Worm (Caenorhabditis elegans) whole organism, L3 larva: ENCODE measurements around the gene dnc-2.

Experiments
- R02D3.7 ChIP-seq: fragments of 150-350 bp; optimal IDR thresholded peaks from 2 replicates; lab custom pipeline; 2014; ENCODE audit warnings: missing biosample characterization, missing genetic modification characterization
- ZK546.5 ChIP-seq: sonication (generic microtip); optimal IDR thresholded peaks from 2 replicates; lab custom pipeline; 2017; ENCODE audit warnings: missing biosample characterization, missing genetic modification characterization
- aly-2 ChIP-seq: fragments of 150-350 bp; optimal IDR thresholded peaks from 2 replicates; lab custom pipeline; 2014; ENCODE audit warnings: missing biosample characterization, missing genetic modification characterization
- ama-1 ChIP-seq: fragments of 150-350 bp; optimal IDR thresholded peaks from 2 replicates; lab custom pipeline; 2018
- ceh-16 ChIP-seq: sonication (generic microtip); optimal IDR thresholded peaks from 2 replicates; lab custom pipeline; 2017; ENCODE audit warnings: missing biosample characterization, missing genetic modification characterization
- ceh-28 ChIP-seq: fragments of 150-350 bp; optimal IDR thresholded peaks from 2 replicates; lab custom pipeline; 2014; ENCODE audit warnings: missing biosample characterization, missing genetic modification reagents, missing genetic modification characterization
- ceh-82 ChIP-seq: fragments of 150-350 bp; optimal IDR thresholded peaks from 2 replicates; lab custom pipeline; 2014; ENCODE audit warnings: missing biosample characterization, missing genetic modification characterization
- ceh-9 ChIP-seq: sonication (generic microtip); optimal IDR thresholded peaks from 2 replicates; lab custom pipeline; 2018; ENCODE audit warnings: missing biosample characterization, missing genetic modification characterization
- daf-12 ChIP-seq: fragments of 150-350 bp; optimal IDR thresholded peaks from 2 replicates; lab custom pipeline; 2014; ENCODE audit warnings: missing biosample characterization, missing genetic modification reagents, missing genetic modification characterization
- egl-27 ChIP-seq: sonication (generic microtip); optimal IDR thresholded peaks from 4 replicates; lab custom pipeline; 2017; ENCODE audit warnings: missing biosample characterization, missing genetic modification reagents, missing genetic modification characterization
- egl-5 ChIP-seq: fragments of 150-350 bp; optimal IDR thresholded peaks from 2 replicates; lab custom pipeline; 2017; ENCODE audit warnings: missing biosample characterization, missing genetic modification reagents, missing genetic modification characterization, inconsistent platforms
- elt-1 ChIP-seq: fragments of 150-350 bp; optimal IDR thresholded peaks from 2 replicates; lab custom pipeline; 2014; ENCODE audit warnings: missing biosample characterization, missing genetic modification characterization
- elt-2 ChIP-seq: sonication (generic microtip); optimal IDR thresholded peaks from 2 replicates; lab custom pipeline; 2016; ENCODE audit warnings: missing genetic modification reagents, mild to moderate bottlenecking, missing genetic modification characterization, missing compliant biosample characterization
- elt-3 ChIP-seq, 3 experiments: fragments of 150-350 bp in 1 of 3; sonication (generic microtip) in 2 of 3; optimal IDR thresholded peaks; 2 replicates in 2 of 3; 4 replicates in 1 of 3; lab custom pipeline; 2014 to 2017; ENCODE audit warnings: missing biosample characterization in 3 of 3, missing genetic modification characterization in 3 of 3
- eor-1 ChIP-seq, 2 experiments: fragments of 150-350 bp; optimal IDR thresholded peaks; 2 replicates each; lab custom pipeline; 2014 to 2018; ENCODE audit warnings: missing biosample characterization in 2 of 2, missing genetic modification characterization in 2 of 2
- fkh-10 ChIP-seq: sonication (generic microtip); optimal IDR thresholded peaks from 2 replicates; lab custom pipeline; 2017; ENCODE audit warnings: missing biosample characterization, missing genetic modification reagents, missing genetic modification characterization
- fkh-2 ChIP-seq: fragments of 150-350 bp; optimal IDR thresholded peaks from 2 replicates; lab custom pipeline; 2014; ENCODE audit warnings: missing biosample characterization, missing genetic modification reagents, missing genetic modification characterization
- fos-1 ChIP-seq: fragments of 150-350 bp; optimal IDR thresholded peaks from 2 replicates; lab custom pipeline; 2014; ENCODE audit warnings: missing biosample characterization, missing genetic modification characterization
- hmg-11 ChIP-seq: sonication (generic microtip); optimal IDR thresholded peaks from 2 replicates; lab custom pipeline; 2016; ENCODE audit warnings: missing genetic modification characterization, missing compliant biosample characterization
- jun-1 ChIP-seq: fragments of 150-350 bp; optimal IDR thresholded peaks from 2 replicates; lab custom pipeline; 2014; ENCODE audit warnings: missing biosample characterization, missing genetic modification reagents, missing genetic modification characterization
- lin-15B ChIP-seq: fragments of 150-350 bp; optimal IDR thresholded peaks from 2 replicates; lab custom pipeline; 2014; ENCODE audit warnings: missing biosample characterization, missing genetic modification characterization
- lin-39 ChIP-seq: fragments of 150-350 bp; optimal IDR thresholded peaks from 2 replicates; lab custom pipeline; 2018; ENCODE audit warnings: missing biosample characterization, missing genetic modification reagents, missing genetic modification characterization
- lsy-12 ChIP-seq: sonication (generic microtip); optimal IDR thresholded peaks from 2 replicates; lab custom pipeline; 2016; ENCODE audit warnings: mild to moderate bottlenecking, missing genetic modification characterization, missing compliant biosample characterization
- mdl-1 ChIP-seq: fragments of 150-350 bp; optimal IDR thresholded peaks from 2 replicates; lab custom pipeline; 2014; ENCODE audit warnings: missing biosample characterization, missing genetic modification characterization
- mml-1 ChIP-seq: fragments of 150-350 bp; sonication (generic microtip); optimal IDR thresholded peaks from 3 replicates; lab custom pipeline; 2014; ENCODE audit warnings: missing biosample characterization, missing genetic modification characterization
- nfya-1 ChIP-seq: sonication (generic microtip); optimal IDR thresholded peaks from 2 replicates; lab custom pipeline; 2017; ENCODE audit warnings: missing genetic modification characterization, mild to moderate bottlenecking, missing compliant biosample characterization, antibody characterized with exemption, moderate library complexity; ENCODE audit not compliant: insufficient read depth
- nhr-11 ChIP-seq: fragments of 150-350 bp; optimal IDR thresholded peaks from 2 replicates; lab custom pipeline; 2014; ENCODE audit warnings: missing biosample characterization, missing genetic modification characterization
- nhr-12 ChIP-seq: fragments of 150-350 bp; optimal IDR thresholded peaks from 2 replicates; lab custom pipeline; 2014; ENCODE audit warnings: missing biosample characterization, missing genetic modification characterization
- nhr-23 ChIP-seq: fragments of 150-350 bp; optimal IDR thresholded peaks from 2 replicates; lab custom pipeline; 2014; ENCODE audit warnings: missing biosample characterization, missing genetic modification reagents, missing genetic modification characterization
- nhr-237 ChIP-seq: fragments of 150-350 bp; optimal IDR thresholded peaks from 2 replicates; lab custom pipeline; 2014; ENCODE audit warnings: missing biosample characterization, missing genetic modification characterization
- nhr-25 ChIP-seq: sonication (generic microtip); optimal IDR thresholded peaks from 2 replicates; lab custom pipeline; 2017; ENCODE audit warnings: missing biosample characterization, missing genetic modification characterization
- nhr-28 ChIP-seq: fragments of 150-350 bp; optimal IDR thresholded peaks from 2 replicates; lab custom pipeline; 2014; ENCODE audit warnings: missing biosample characterization, missing genetic modification characterization
- nhr-43 ChIP-seq: sonication (generic microtip); optimal IDR thresholded peaks from 2 replicates; lab custom pipeline; 2016; ENCODE audit warnings: mild to moderate bottlenecking, missing genetic modification characterization, missing compliant biosample characterization; ENCODE audit not compliant: poor library complexity, severe bottlenecking
- nhr-67 ChIP-seq: fragments of 150-350 bp; optimal IDR thresholded peaks from 2 replicates; lab custom pipeline; 2014; ENCODE audit warnings: missing biosample characterization, missing genetic modification characterization
- nhr-76 ChIP-seq: fragments of 150-350 bp; sonication (generic microtip); optimal IDR thresholded peaks from 5 replicates; lab custom pipeline; 2014; ENCODE audit warnings: missing biosample characterization, missing genetic modification characterization
- nhr-77 ChIP-seq: fragments of 150-350 bp; optimal IDR thresholded peaks from 2 replicates; lab custom pipeline; 2014; ENCODE audit warnings: missing biosample characterization, missing genetic modification characterization
- pha-4 ChIP-seq: fragments of 150-350 bp; optimal IDR thresholded peaks from 2 replicates; lab custom pipeline; 2014; ENCODE audit warnings: missing biosample characterization, missing genetic modification reagents, missing genetic modification characterization
- pqm-1 ChIP-seq: fragments of 150-350 bp; optimal IDR thresholded peaks from 2 replicates; lab custom pipeline; 2017; ENCODE audit warnings: missing biosample characterization, missing genetic modification characterization, inconsistent platforms
- sea-2 ChIP-seq: fragments of 150-350 bp; sonication (generic microtip); optimal IDR thresholded peaks from 4 replicates; lab custom pipeline; 2014; ENCODE audit warnings: missing biosample characterization, missing genetic modification reagents, missing genetic modification characterization
- skn-1 ChIP-seq: fragments of 150-350 bp; optimal IDR thresholded peaks from 2 replicates; lab custom pipeline; 2014; ENCODE audit warnings: missing biosample characterization, missing genetic modification characterization
- snpc-4 ChIP-seq: fragments of 150-350 bp; optimal IDR thresholded peaks from 2 replicates; lab custom pipeline; 2014; ENCODE audit warnings: missing biosample characterization, missing genetic modification characterization
- tbx-2 ChIP-seq: sonication (generic microtip); optimal IDR thresholded peaks from 2 replicates; lab custom pipeline; 2016; ENCODE audit warnings: mild to moderate bottlenecking, missing genetic modification characterization, missing compliant biosample characterization
- unc-39 ChIP-seq: sonication (generic microtip); optimal IDR thresholded peaks from 4 replicates; lab custom pipeline; 2017; ENCODE audit warnings: missing biosample characterization, missing genetic modification characterization
- unc-62 ChIP-seq: fragments of 150-350 bp; sonication (generic microtip); optimal IDR thresholded peaks from 4 replicates; lab custom pipeline; 2014; ENCODE audit warnings: missing biosample characterization, missing genetic modification reagents, missing genetic modification characterization
- zag-1 ChIP-seq: fragments of 150-350 bp; optimal IDR thresholded peaks from 2 replicates; lab custom pipeline; 2014; ENCODE audit warnings: missing biosample characterization, missing genetic modification characterization
- ztf-11 ChIP-seq: fragments of 150-350 bp; optimal IDR thresholded peaks from 2 replicates; lab custom pipeline; 2014; ENCODE audit warnings: missing biosample characterization, missing genetic modification characterization
- ztf-4 ChIP-seq: fragments of 150-350 bp; optimal IDR thresholded peaks from 2 replicates; lab custom pipeline; 2014; ENCODE audit warnings: missing biosample characterization, missing genetic modification characterization

The dnc-2 gene

DNA sequence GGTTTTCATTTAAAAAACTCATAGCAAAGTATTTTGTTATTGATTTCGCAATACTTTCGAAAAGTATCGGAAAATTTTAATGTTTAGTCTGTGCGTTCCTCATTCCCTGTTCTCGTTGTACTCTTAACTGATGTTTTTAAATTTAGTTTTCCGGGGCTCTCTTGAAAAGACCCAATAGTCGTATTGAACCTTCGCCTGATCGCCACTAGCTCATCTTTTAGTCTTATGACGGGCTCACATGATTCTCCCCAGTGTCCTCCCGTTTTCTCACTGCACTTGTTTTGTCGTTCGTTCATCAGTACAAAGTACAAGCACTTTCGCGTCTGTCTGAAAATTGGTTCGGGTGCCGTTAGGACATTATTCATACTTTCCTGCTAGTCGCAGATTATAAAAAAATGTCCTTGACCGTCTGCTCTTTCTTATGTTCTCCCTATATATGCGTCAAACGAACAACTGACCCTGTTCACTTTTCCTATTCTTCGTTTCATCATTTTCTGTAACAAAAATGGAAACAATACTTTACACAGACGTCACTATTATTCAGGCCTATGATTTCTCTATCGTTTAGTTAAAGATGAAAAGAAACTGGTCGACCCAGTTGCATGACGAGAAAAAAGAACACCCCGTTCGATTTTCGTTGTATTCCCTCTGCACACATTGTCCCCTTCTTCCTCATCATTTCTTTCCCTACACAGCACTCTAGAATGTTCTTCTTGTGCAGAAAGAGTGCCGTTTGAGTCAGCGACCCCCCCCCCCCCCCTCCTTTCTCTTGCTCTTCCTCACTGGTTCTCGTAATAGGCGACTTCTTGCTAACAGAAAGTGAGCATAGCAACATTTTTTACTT, 14.1 kb upstream of the dnc-2 start, which contains the start of gene ubq-1:
Gene ubq-1 (plus strand): TSS at position 802 of the 844 bp plus-strand sequence.
- TF ChIP-seq mml-1 (tag; lab: Kevin White, UChicago) (no peak), lsy-12 (no peak), nhr-28 (tag; lab: Kevin White, UChicago) (no peak), ceh-28 (tag; lab: Kevin White, UChicago) (no peak), hmg-11 (tag; lab: Kevin White, UChicago) (peak; percentile 28), nhr-23 (peak; percentile 7), aly-2 (tag; lab: Kevin White, UChicago) (no peak), R02D3.7 (no peak), ama-1 (lab: Kevin White, UChicago) (peak; percentile 59), nhr-237 (tag; lab: Kevin White, UChicago) (no peak), egl-5 (tag; lab: Kevin White, UChicago) (no peak), fos-1 (tag; lab: Kevin White, UChicago) (no peak), zag-1 (no peak), ceh-9 (no peak), pqm-1 (tag; lab: Kevin White, UChicago) (no peak), pha-4 (tag; lab: Kevin White, UChicago) (peak; percentile 61), unc-62 (GFP tag; lab: Kevin White, UChicago) (no peak), ceh-82 (tag; lab: Kevin White, UChicago) (peak; percentile 15), elt-1 (tag; lab: Kevin White, UChicago) (no peak), nhr-67 (no peak), nhr-11 (no peak), nhr-76 (tag; lab: Kevin White, UChicago) (no peak), ztf-11 (tag; lab: Kevin White, UChicago) (no peak), nhr-25 (tag; lab: Kevin White, UChicago) (peak; percentile 64), daf-12 (no peak), egl-27 (tag; lab: Kevin White, UChicago) (peak; percentile 15), jun-1 (tag; lab: Kevin White, UChicago) (no peak), elt-2 (tag; lab: Kevin White, UChicago) (peak; percentile 15), nhr-12 (tag; lab: Kevin White, UChicago) (no peak), fkh-10 (GFP tag; lab: Kevin White, UChicago) (no peak), unc-39 (no peak), ZK546.5 (tag; lab: Kevin White, UChicago) (no peak), lin-39 (no peak), snpc-4 (tag; lab: Kevin White, UChicago) (no peak), nhr-43 (tag; lab: Kevin White, UChicago) (no peak), sea-2 (GFP tag; lab: Kevin White, UChicago) (no peak), elt-3 (tag; optimal IDR thresholded peaks at IDR 0.05; lab: Kevin White, UChicago) (no peak), skn-1 (tag; lab: Kevin White, UChicago) (no peak), ztf-4 (tag; lab: Kevin White, UChicago) (no peak), ceh-16 (tag; lab: Kevin White, UChicago) (no peak), mdl-1 (no peak), tbx-2 (tag; lab: Kevin White, UChicago) (no peak), nhr-77 (tag; lab: Kevin White, UChicago) (no peak), nfya-1 (peak; percentile 24), lin-15B (no peak), fkh-2 (tag; lab: Kevin White, UChicago) (no peak), eor-1 (tag; optimal IDR thresholded peaks at IDR 0.05; lab: Kevin White, UChicago) (no peak)
